Fruit fly (Drosophila melanogaster) whole organism, adult: Measurements from ENCODE around the gene CG1544.
A peak's percentile ranks its signal among the peaks of the same experiment; 100 is the strongest.

ENCODE experiments used
- CG7045 ChIP-seq: fragments of 200-800 bp; sonication (Bioruptor generic); optimal IDR thresholded peaks from 2 replicates; lab custom pipeline; 2017; ENCODE audit warnings: missing biosample characterization, mild to moderate bottlenecking, missing genetic modification characterization
- Hr96 ChIP-seq: fragments of 200-800 bp; sonication (Bioruptor generic); optimal IDR thresholded peaks from 2 replicates; lab custom pipeline; 2016; ENCODE audit warnings: missing biosample characterization, missing genetic modification characterization
- cic ChIP-seq: fragments of 200-800 bp; sonication (Bioruptor generic); optimal IDR thresholded peaks from 2 replicates; lab custom pipeline; 2017; ENCODE audit warnings: missing biosample characterization, mild to moderate bottlenecking, missing genetic modification characterization, moderate library complexity

- TF ChIP-seq CG7045: no peak
- TF ChIP-seq Hr96 (GFP tag; lab: Kevin White, UChicago): no peak
- TF ChIP-seq cic (GFP tag; lab: Kevin White, UChicago): peak; percentile 37
Measured at dm6 chr3R:31218214-31218876, 21.6 kb downstream of the CG1544 start.
